Worm (Caenorhabditis elegans): ENCODE measurements around the gene irld-3.

- TF ChIP-seq scrt-1 (GFP tag; IDR thresholded peaks at IDR 0.05) (no peak), pes-1 (GFP tag; IDR thresholded peaks at IDR 0.05) (no peak), F13C5.2 (tag; optimal IDR thresholded peaks at IDR 0.05) (no peak), tbx-37 (GFP tag; conservative IDR thresholded peaks at IDR 0.05) (no peak), hnd-1 (tag; optimal IDR thresholded peaks at IDR 0.05) (no peak), ceh-13 (GFP tag; optimal IDR thresholded peaks at IDR 0.05) (no peak), flt-1 (GFP tag; IDR thresholded peaks at IDR 0.05) (no peak), aly-1 (tag; optimal IDR thresholded peaks at IDR 0.05) (no peak), ama-1 (optimal IDR thresholded peaks at IDR 0.05) (no peak), ets-7 (tag; optimal IDR thresholded peaks at IDR 0.05) (no peak), ceh-36 (tag; optimal IDR thresholded peaks at IDR 0.05) (no peak), sea-1 (GFP tag; conservative IDR thresholded peaks at IDR 0.05) (no peak)
Observed at ce11 chrV:3106785-3107184, 31.6 kb downstream of the irld-3 start.
